Worm (Caenorhabditis elegans): ENCODE measurements around the gene idpp-4.

- no peak for TF ChIP-seq nhr-237 (tag; optimal IDR thresholded peaks at IDR 0.05)
- no peak for TF ChIP-seq mdl-1 (tag; optimal IDR thresholded peaks at IDR 0.05)
- no peak for TF ChIP-seq unc-55 (GFP tag; optimal IDR thresholded peaks at IDR 0.05)
- TF ChIP-seq ztf-1 (GFP tag; conservative IDR thresholded peaks at IDR 0.05): no peak
- no peak for TF ChIP-seq nhr-21 (tag; optimal IDR thresholded peaks at IDR 0.05)
- no peak for TF ChIP-seq ama-1 (optimal IDR thresholded peaks at IDR 0.05)
- TF ChIP-seq elt-1 (tag; optimal IDR thresholded peaks at IDR 0.05): no peak
Measured at ce11 chrII:10300082-10300749, 21.0 kb upstream of the idpp-4 start, which contains the start of gene nep-26.
